Worm (Caenorhabditis elegans) whole organism, L1 larva: ENCODE results near the gene Y56A3A.22.

Experiments
- C04F5.9 ChIP-seq: sonication (generic microtip); optimal IDR thresholded peaks from 2 replicates; lab custom pipeline; 2016; ENCODE audit warnings: missing genetic modification characterization, missing compliant biosample characterization
- C16A3.4 ChIP-seq: fragments of 150-350 bp; optimal IDR thresholded peaks from 2 replicates; lab custom pipeline; 2014; ENCODE audit warnings: missing biosample characterization, missing genetic modification characterization
- aha-1 ChIP-seq: fragments of 150-350 bp; optimal IDR thresholded peaks from 2 replicates; lab custom pipeline; 2014; ENCODE audit warnings: missing biosample characterization, missing genetic modification characterization
- alr-1 ChIP-seq: fragments of 200-800 bp; sonication (Bioruptor generic); optimal IDR thresholded peaks from 2 replicates; lab custom pipeline; 2018; ENCODE audit warnings: borderline replicate concordance, mild to moderate bottlenecking, missing genetic modification characterization, missing compliant biosample characterization
- aly-2 ChIP-seq: fragments of 150-350 bp; optimal IDR thresholded peaks from 2 replicates; lab custom pipeline; 2014; ENCODE audit warnings: missing biosample characterization, missing genetic modification characterization
- ceh-63 ChIP-seq: fragments of 200-800 bp; sonication (Bioruptor generic); optimal IDR thresholded peaks from 2 replicates; lab custom pipeline; 2018; ENCODE audit warnings: mild to moderate bottlenecking, missing genetic modification characterization, missing compliant biosample characterization
- ceh-82 ChIP-seq, 3 experiments: fragments of 150-350 bp in 1 of 3; sonication (generic microtip) in 2 of 3; optimal IDR thresholded peaks; 2 replicates each; lab custom pipeline; 2014 to 2017; ENCODE audit warnings: missing biosample characterization in 3 of 3, missing genetic modification characterization in 3 of 3
- ceh-88 ChIP-seq: fragments of 200-800 bp; sonication (Bioruptor generic); IDR thresholded peaks from 2 replicates; pipeline ENCODE4 v1.3.6; 2022; ENCODE audit warnings: missing genetic modification characterization, missing compliant biosample characterization
- ceh-90 ChIP-seq: sonication (generic microtip); optimal IDR thresholded peaks from 2 replicates; lab custom pipeline; 2016; ENCODE audit warnings: missing genetic modification characterization, missing compliant biosample characterization
- ces-1 ChIP-seq: fragments of 150-350 bp; optimal IDR thresholded peaks from 2 replicates; lab custom pipeline; 2014; ENCODE audit warnings: missing biosample characterization, missing genetic modification reagents, missing genetic modification characterization
- dsc-1 ChIP-seq: sonication (generic microtip); optimal IDR thresholded peaks from 2 replicates; lab custom pipeline; 2016; ENCODE audit warnings: mild to moderate bottlenecking, missing genetic modification characterization, missing compliant biosample characterization
- ets-5 ChIP-seq: fragments of 200-800 bp; sonication (Bioruptor generic); IDR thresholded peaks from 2 replicates; pipeline ENCODE4 v1.3.6; 2022; ENCODE audit warnings: missing genetic modification characterization, missing compliant biosample characterization
- fkh-4 ChIP-seq: sonication (generic microtip); optimal IDR thresholded peaks from 2 replicates; lab custom pipeline; 2016; ENCODE audit warnings: missing compliant biosample characterization, missing genetic modification characterization, borderline replicate concordance
- fkh-8 ChIP-seq: sonication (generic microtip); optimal IDR thresholded peaks from 2 replicates; lab custom pipeline; 2016; ENCODE audit warnings: mild to moderate bottlenecking, missing genetic modification characterization, missing compliant biosample characterization
- fos-1 ChIP-seq: fragments of 150-350 bp; optimal IDR thresholded peaks from 2 replicates; lab custom pipeline; 2014; ENCODE audit warnings: missing biosample characterization, missing genetic modification characterization
- hlh-17 ChIP-seq: fragments of 200-800 bp; sonication (Bioruptor generic); optimal IDR thresholded peaks from 2 replicates; lab custom pipeline; 2018; ENCODE audit warnings: missing genetic modification characterization, mild to moderate bottlenecking, missing compliant biosample characterization, moderate library complexity, borderline replicate concordance
- hlh-4 ChIP-seq: sonication (generic microtip); optimal IDR thresholded peaks from 2 replicates; lab custom pipeline; 2016; ENCODE audit warnings: mild to moderate bottlenecking, missing genetic modification characterization, missing compliant biosample characterization
- irx-1 ChIP-seq: sonication (generic microtip); optimal IDR thresholded peaks from 2 replicates; lab custom pipeline; 2016; ENCODE audit warnings: missing genetic modification characterization, missing compliant biosample characterization
- isw-1 ChIP-seq: fragments of 200-800 bp; sonication (Bioruptor generic); IDR thresholded peaks from 2 replicates; pipeline ENCODE4 v1.3.6; 2022; ENCODE audit warnings: missing genetic modification characterization, missing compliant biosample characterization
- lin-13 ChIP-seq: fragments of 150-350 bp; optimal IDR thresholded peaks from 2 replicates; lab custom pipeline; 2014; ENCODE audit warnings: missing biosample characterization, missing genetic modification reagents, missing genetic modification characterization
- lin-15B ChIP-seq: fragments of 150-350 bp; sonication (generic microtip); optimal IDR thresholded peaks from 3 replicates; lab custom pipeline; 2014; ENCODE audit warnings: missing biosample characterization, missing genetic modification characterization
- lin-35 ChIP-seq, 2 experiments: fragments of 150-350 bp; optimal IDR thresholded peaks; 2 replicates each; lab custom pipeline; 2014; ENCODE audit warnings: missing biosample characterization in 2 of 2, missing genetic modification characterization in 2 of 2, missing genetic modification reagents in 2 of 2
- mab-9 ChIP-seq: fragments of 200-800 bp; sonication (Bioruptor generic); IDR thresholded peaks from 2 replicates; pipeline ENCODE4 v1.3.6; 2022; ENCODE audit warnings: missing genetic modification reagents, missing genetic modification characterization, missing compliant biosample characterization
- mef-2 ChIP-seq: fragments of 150-350 bp; optimal IDR thresholded peaks from 2 replicates; lab custom pipeline; 2014; ENCODE audit warnings: missing biosample characterization, missing genetic modification characterization
- nhr-19 ChIP-seq: fragments of 200-800 bp; sonication (Bioruptor generic); conservative IDR thresholded peaks from 2 replicates; pipeline ENCODE4 v1.3.6; 2022; ENCODE audit warnings: missing genetic modification characterization, missing compliant biosample characterization
- nhr-47 ChIP-seq: sonication (generic microtip); optimal IDR thresholded peaks from 2 replicates; lab custom pipeline; 2016; ENCODE audit warnings: mild to moderate bottlenecking, missing genetic modification characterization, moderate library complexity, missing compliant biosample characterization
- pax-3 ChIP-seq: fragments of 200-800 bp; sonication (Bioruptor generic); optimal IDR thresholded peaks from 2 replicates; lab custom pipeline; 2018; ENCODE audit warnings: mild to moderate bottlenecking, missing genetic modification characterization, moderate library complexity, missing compliant biosample characterization
- pqm-1 ChIP-seq: sonication (generic microtip); optimal IDR thresholded peaks from 3 replicates; lab custom pipeline; 2017; ENCODE audit warnings: missing biosample characterization, missing genetic modification characterization
- rnt-1 ChIP-seq: sonication (generic microtip); optimal IDR thresholded peaks from 2 replicates; lab custom pipeline; 2016; ENCODE audit warnings: mild to moderate bottlenecking, missing genetic modification characterization, moderate library complexity, missing compliant biosample characterization
- sox-4 ChIP-seq: sonication (generic microtip); optimal IDR thresholded peaks from 2 replicates; lab custom pipeline; 2016; ENCODE audit warnings: missing genetic modification characterization, missing compliant biosample characterization
- swsn-7 ChIP-seq: sonication (generic microtip); optimal IDR thresholded peaks from 2 replicates; lab custom pipeline; 2016; ENCODE audit warnings: missing genetic modification characterization, missing compliant biosample characterization
- tlp-1 ChIP-seq: fragments of 150-350 bp; optimal IDR thresholded peaks from 2 replicates; lab custom pipeline; 2014; ENCODE audit warnings: missing biosample characterization, missing genetic modification characterization
- unc-130 ChIP-seq: fragments of 150-350 bp; optimal IDR thresholded peaks from 2 replicates; lab custom pipeline; 2017; ENCODE audit warnings: missing biosample characterization, missing genetic modification characterization, inconsistent platforms
- unc-62 ChIP-seq: fragments of 150-350 bp; optimal IDR thresholded peaks from 2 replicates; lab custom pipeline; 2014; ENCODE audit warnings: missing biosample characterization, missing genetic modification reagents, missing genetic modification characterization
- unc-98 ChIP-seq: fragments of 200-800 bp; sonication (Bioruptor generic); IDR thresholded peaks from 2 replicates; pipeline ENCODE4 v1.3.6; 2022; ENCODE audit warnings: missing genetic modification characterization, missing compliant biosample characterization
- vab-15 ChIP-seq: sonication (generic microtip); optimal IDR thresholded peaks from 2 replicates; lab custom pipeline; 2017; ENCODE audit warnings: missing genotype, mild to moderate bottlenecking, missing genetic modification characterization, missing compliant biosample characterization
- zag-1 ChIP-seq: fragments of 150-350 bp; optimal IDR thresholded peaks from 2 replicates; lab custom pipeline; 2014; ENCODE audit warnings: missing biosample characterization, missing genetic modification characterization
- ztf-4 ChIP-seq: fragments of 150-350 bp; optimal IDR thresholded peaks from 2 replicates; lab custom pipeline; 2014; ENCODE audit warnings: missing biosample characterization, missing genetic modification characterization

Y56A3A.22 gene

ce11 chrIII:11902782-11903181 is 18.7 kb upstream of the Y56A3A.22 start:
- TF ChIP-seq hlh-17 (GFP tag; lab: Kevin White, UChicago) = no peak

ce11 chrIII:11907177-11907576 is 14.3 kb upstream of the Y56A3A.22 start, which contains the start of gene sdz-33:
Gene sdz-33, plus strand, starts transcription at chrIII:11907477.
- TF ChIP-seq zag-1 (tag; lab: Kevin White, UChicago) (no peak), fkh-4 (tag; lab: Kevin White, UChicago) (no peak), fos-1 (no peak), C04F5.9 (no peak), sox-4 (tag; lab: Kevin White, UChicago) (no peak), fkh-8 (tag; lab: Kevin White, UChicago) (no peak), unc-130 (tag; lab: Kevin White, UChicago) (no peak), ces-1 (GFP tag; lab: Kevin White, UChicago) (no peak), lin-15B (no peak), pqm-1 (tag; lab: Kevin White, UChicago) (no peak), hlh-4 (no peak), swsn-7 (tag; lab: Kevin White, UChicago) (no peak), dsc-1 (tag; lab: Kevin White, UChicago) (no peak), isw-1 (GFP tag; lab: Robert Waterston, UW) (no peak), pax-3 (no peak), rnt-1 (tag; lab: Kevin White, UChicago) (no peak), ceh-63 (GFP tag; lab: Kevin White, UChicago) (no peak), mef-2 (tag; lab: Kevin White, UChicago) (no peak)
- TF ChIP-seq, all 84 proteins: peak for 0

ce11 chrIII:11908660-11909059 is 12.8 kb upstream of the Y56A3A.22 start, which contains the start of gene fbxb-24:
Gene fbxb-24, plus strand, starts transcription at chrIII:11908960.
- no peak for TF ChIP-seq lin-15B
- TF ChIP-seq mab-9 (GFP tag; lab: Robert Waterston, UW) = no peak
- no peak for TF ChIP-seq ceh-90 (tag; lab: Kevin White, UChicago)
- TF ChIP-seq mef-2 (tag; lab: Kevin White, UChicago) = no peak
- TF ChIP-seq alr-1 (tag; lab: Kevin White, UChicago) = no peak
- no peak for TF ChIP-seq lin-35 (GFP tag; optimal IDR thresholded peaks at IDR 0.05; lab: Kevin White, UChicago)
- no peak for TF ChIP-seq ets-5
- no peak for TF ChIP-seq lin-13 (GFP tag; lab: Kevin White, UChicago)
- TF ChIP-seq rnt-1 (tag; lab: Kevin White, UChicago) = no peak
- no peak for TF ChIP-seq ztf-4 (tag; lab: Kevin White, UChicago)
- no peak for TF ChIP-seq aly-2
- TF ChIP-seq nhr-47 (tag; lab: Kevin White, UChicago) = no peak
- no peak for TF ChIP-seq unc-62 (GFP tag; lab: Kevin White, UChicago)
- no peak for TF ChIP-seq unc-98 (GFP tag; lab: Robert Waterston, UW)
- TF ChIP-seq ceh-88 (GFP tag; lab: Robert Waterston, UW) = no peak

- TF ChIP-seq aha-1 (tag; lab: Kevin White, UChicago) (no peak), C16A3.4 (tag; lab: Kevin White, UChicago) (no peak), lin-13 (GFP tag; lab: Kevin White, UChicago) (no peak), ceh-82 (tag; optimal IDR thresholded peaks at IDR 0.05; lab: Kevin White, UChicago) (no peak), pax-3 (no peak)
- TF ChIP-seq, all 84 proteins: peak for 0
Observed at ce11 chrIII:11909778-11910177, 11.7 kb upstream of the Y56A3A.22 start, which contains the start of gene faah-4. Gene faah-4, minus strand, starts transcription at chrIII:11909878.

- TF ChIP-seq nhr-19 (no peak), tlp-1 (tag; lab: Kevin White, UChicago) (no peak), vab-15 (tag; lab: Kevin White, UChicago) (no peak), mab-9 (GFP tag; lab: Robert Waterston, UW) (no peak), irx-1 (tag; lab: Kevin White, UChicago) (no peak), aha-1 (tag; lab: Kevin White, UChicago) (no peak)
Observed at ce11 chrIII:11914220-11914619, 7.3 kb upstream of the Y56A3A.22 start, which contains the start of gene Y56A3A.16. Gene Y56A3A.16, minus strand, starts transcription at chrIII:11914320.
